Fruit fly (Drosophila melanogaster) whole organism, embryonic: ENCODE data around the gene CG5810.

Experiments used
- Antp ChIP-seq: fragments of 200-800 bp; sonication (Bioruptor generic); optimal IDR thresholded peaks from 3 replicates; lab custom pipeline; 2016; ENCODE audit warnings: missing biosample characterization, missing genetic modification characterization
- Asciz ChIP-seq: fragments of 200-800 bp; sonication (Bioruptor generic); optimal IDR thresholded peaks from 2 replicates; lab custom pipeline; 2017; ENCODE audit warnings: missing biosample characterization, mild to moderate bottlenecking, missing genetic modification characterization, missing genetic modification reagents
- Bteb2 ChIP-seq: fragments of 200-800 bp; sonication (Bioruptor generic); optimal IDR thresholded peaks from 2 replicates; lab custom pipeline; 2016; ENCODE audit warnings: missing biosample characterization, missing genetic modification characterization
- CG10431 ChIP-seq: fragments of 200-800 bp; sonication (Bioruptor generic); optimal IDR thresholded peaks from 3 replicates; lab custom pipeline; 2018; ENCODE audit warnings: missing biosample characterization, mild to moderate bottlenecking, missing genetic modification characterization
- CG11723 ChIP-seq: fragments of 200-800 bp; sonication (Bioruptor generic); optimal IDR thresholded peaks from 2 replicates; lab custom pipeline; 2017; ENCODE audit warnings: missing biosample characterization, mild to moderate bottlenecking, missing genetic modification characterization
- CG12391 ChIP-seq: fragments of 200-800 bp; sonication (Bioruptor generic); optimal IDR thresholded peaks from 3 replicates; lab custom pipeline; 2018; ENCODE audit warnings: missing biosample characterization, mild to moderate bottlenecking, missing genetic modification characterization, moderate library complexity
- CG13775 ChIP-seq: fragments of 200-800 bp; sonication (Bioruptor generic); optimal IDR thresholded peaks from 3 replicates; lab custom pipeline; 2017; ENCODE audit warnings: missing biosample characterization, mild to moderate bottlenecking, missing genetic modification characterization
- CG13894 ChIP-seq: fragments of 200-800 bp; sonication (Bioruptor generic); optimal IDR thresholded peaks from 3 replicates; lab custom pipeline; 2018; ENCODE audit warnings: missing biosample characterization, mild to moderate bottlenecking, missing genetic modification characterization, moderate library complexity
- CG15269 ChIP-seq: fragments of 200-800 bp; sonication (Bioruptor generic); optimal IDR thresholded peaks from 2 replicates; lab custom pipeline; 2018; ENCODE audit warnings: missing biosample characterization, mild to moderate bottlenecking, missing genetic modification characterization, moderate library complexity
- CG15696 ChIP-seq: fragments of 200-800 bp; sonication (Bioruptor generic); optimal IDR thresholded peaks from 2 replicates; lab custom pipeline; 2019; ENCODE audit warnings: missing biosample characterization, mild to moderate bottlenecking, missing genetic modification characterization, moderate library complexity
- CG1603 ChIP-seq: fragments of 200-800 bp; sonication (Bioruptor generic); optimal IDR thresholded peaks from 2 replicates; lab custom pipeline; 2019; ENCODE audit warnings: missing biosample characterization, mild to moderate bottlenecking, missing genetic modification characterization, moderate library complexity
- CG16815 ChIP-seq: fragments of 200-800 bp; sonication (Bioruptor generic); optimal IDR thresholded peaks from 3 replicates; lab custom pipeline; 2017; ENCODE audit warnings: missing biosample characterization, mild to moderate bottlenecking, missing genetic modification characterization
- CG17612 ChIP-seq: fragments of 200-800 bp; sonication (Bioruptor generic); IDR thresholded peaks from 2 replicates; pipeline ENCODE4 v1.3.6; 2022; ENCODE audit warnings: missing biosample characterization, missing genetic modification characterization
- CG17829 ChIP-seq: fragments of 200-800 bp; optimal IDR thresholded peaks from 2 replicates; lab custom pipeline; 2019; ENCODE audit warnings: missing biosample characterization, mild to moderate bottlenecking, missing genetic modification characterization, moderate library complexity
- CG18619 ChIP-seq: fragments of 200-800 bp; sonication (Bioruptor generic); optimal IDR thresholded peaks from 3 replicates; lab custom pipeline; 2017; ENCODE audit warnings: missing biosample characterization, mild to moderate bottlenecking, missing genetic modification characterization
- CG2120 ChIP-seq: fragments of 200-800 bp; sonication (Bioruptor generic); optimal IDR thresholded peaks from 3 replicates; lab custom pipeline; 2016; ENCODE audit warnings: missing biosample characterization, missing genetic modification characterization
- CG2712 ChIP-seq: fragments of 200-800 bp; optimal IDR thresholded peaks from 3 replicates; lab custom pipeline; 2019; ENCODE audit warnings: missing biosample characterization, mild to moderate bottlenecking, missing genetic modification characterization, moderate library complexity
- CG2875 ChIP-seq: fragments of 200-800 bp; sonication (Bioruptor generic); optimal IDR thresholded peaks from 2 replicates; lab custom pipeline; 2017; ENCODE audit warnings: missing biosample characterization, mild to moderate bottlenecking, missing genetic modification characterization, missing genetic modification reagents
- CG30020 ChIP-seq: fragments of 200-800 bp; optimal IDR thresholded peaks from 2 replicates; lab custom pipeline; 2019; ENCODE audit warnings: missing biosample characterization, mild to moderate bottlenecking, missing genetic modification characterization, moderate library complexity
- CG30403 ChIP-seq: fragments of 200-800 bp; sonication (Bioruptor generic); optimal IDR thresholded peaks from 3 replicates; lab custom pipeline; 2016; ENCODE audit warnings: missing biosample characterization, missing genetic modification characterization
- CG34422 ChIP-seq: fragments of 200-800 bp; sonication (Bioruptor generic); IDR thresholded peaks from 3 replicates; pipeline ENCODE4 v1.3.6; 2022; ENCODE audit warnings: missing biosample characterization, missing genetic modification characterization
- CG3726 ChIP-seq: fragments of 200-800 bp; sonication (Bioruptor generic); IDR thresholded peaks from 3 replicates; pipeline ENCODE4, ENCODE4 v1.3.6; 2022; ENCODE audit warnings: missing biosample characterization, missing genetic modification characterization
- CG3838 ChIP-seq: fragments of 200-800 bp; sonication (Bioruptor generic); optimal IDR thresholded peaks from 3 replicates; lab custom pipeline; 2016; ENCODE audit warnings: missing biosample characterization, missing genetic modification characterization
- CG7372 ChIP-seq: fragments of 200-800 bp; sonication (Bioruptor generic); IDR thresholded peaks from 2 replicates; pipeline ENCODE4 v1.3.6; 2022; ENCODE audit warnings: missing biosample characterization, missing genetic modification characterization
- Camta ChIP-seq: fragments of 200-800 bp; sonication (Bioruptor generic); optimal IDR thresholded peaks from 2 replicates; lab custom pipeline; 2016; ENCODE audit warnings: missing biosample characterization, missing genetic modification characterization
- Elba2 ChIP-seq: fragments of 200-800 bp; sonication (Bioruptor generic); optimal IDR thresholded peaks from 3 replicates; lab custom pipeline; 2016; ENCODE audit warnings: missing biosample characterization, missing genetic modification characterization
- Gug ChIP-seq: fragments of 200-800 bp; sonication (Bioruptor generic); IDR thresholded peaks from 4 replicates; pipeline ENCODE4 v1.3.6; 2022; ENCODE audit warnings: missing biosample characterization, missing genetic modification characterization
- Lhr ChIP-seq: fragments of 200-800 bp; sonication (Bioruptor generic); optimal IDR thresholded peaks from 3 replicates; lab custom pipeline; 2017; ENCODE audit warnings: mild to moderate bottlenecking, missing biosample characterization, missing genetic modification reagents, missing genetic modification characterization
- Neu2 ChIP-seq: fragments of 200-800 bp; sonication (Bioruptor generic); optimal IDR thresholded peaks from 3 replicates; lab custom pipeline; 2016; ENCODE audit warnings: missing biosample characterization, missing genetic modification characterization, borderline replicate concordance
- Optix ChIP-seq: fragments of 200-800 bp; sonication (Bioruptor generic); IDR thresholded peaks from 3 replicates; pipeline ENCODE4 v1.3.6; 2022; ENCODE audit warnings: missing biosample characterization, missing genetic modification characterization
- Rfx ChIP-seq: fragments of 200-800 bp; sonication (Bioruptor generic); IDR thresholded peaks from 2 replicates; pipeline ENCODE4 v1.3.6; 2022; ENCODE audit warnings: missing biosample characterization, missing genetic modification characterization
- TFAM ChIP-seq: fragments of 200-800 bp; sonication (Bioruptor generic); optimal IDR thresholded peaks from 2 replicates; lab custom pipeline; 2017; ENCODE audit warnings: missing biosample characterization, missing genetic modification characterization, inconsistent platforms
- Vsx1 ChIP-seq: fragments of 200-800 bp; sonication (Bioruptor generic); optimal IDR thresholded peaks from 2 replicates; lab custom pipeline; 2017; ENCODE audit warnings: missing biosample characterization, mild to moderate bottlenecking, missing genetic modification characterization, missing genetic modification reagents
- ase ChIP-seq: fragments of 200-800 bp; sonication (Bioruptor generic); IDR thresholded peaks from 3 replicates; pipeline ENCODE4 v1.3.6; 2022; ENCODE audit warnings: missing biosample characterization, missing genetic modification characterization
- bab2 ChIP-seq: fragments of 200-800 bp; sonication (Bioruptor generic); optimal IDR thresholded peaks from 2 replicates; lab custom pipeline; 2016; ENCODE audit warnings: missing biosample characterization, missing genetic modification characterization
- corto ChIP-seq: fragments of 200-800 bp; sonication (Bioruptor generic); optimal IDR thresholded peaks from 2 replicates; lab custom pipeline; 2016; ENCODE audit warnings: missing biosample characterization, mild to moderate bottlenecking, missing genetic modification characterization, moderate library complexity
- croc ChIP-seq: fragments of 200-800 bp; sonication (Bioruptor generic); conservative IDR thresholded peaks from 3 replicates; pipeline ENCODE4 v1.3.6; 2022; ENCODE audit warnings: missing biosample characterization, missing genetic modification characterization
- dpn ChIP-seq, 2 experiments: fragments of 200-800 bp; sonication (Bioruptor generic); optimal IDR thresholded peaks; 3 replicates each; lab custom pipeline; 2016; ENCODE audit warnings: missing biosample characterization in 2 of 2, missing genetic modification characterization in 2 of 2
- kni ChIP-seq: fragments of 200-800 bp; sonication (Bioruptor generic); optimal IDR thresholded peaks from 3 replicates; lab custom pipeline; 2017; ENCODE audit warnings: mild to moderate bottlenecking, missing biosample characterization, missing genetic modification reagents, missing genetic modification characterization
- lilli ChIP-seq: fragments of 200-800 bp; sonication (Bioruptor generic); optimal IDR thresholded peaks from 3 replicates; lab custom pipeline; 2016; ENCODE audit warnings: missing biosample characterization, missing genetic modification characterization
- lov ChIP-seq, 2 experiments: fragments of 200-800 bp in 1 of 2; fragments of >200 bp in 1 of 2; sonication (Bioruptor generic) in 1 of 2; IDR thresholded peaks in 1 of 2; optimal IDR thresholded peaks in 1 of 2; 2 replicates in 1 of 2; 3 replicates in 1 of 2; pipeline versions ENCODE4 v1.3.6 to Lab custom; 2017 to 2022; ENCODE audit warnings: missing biosample characterization in 1 of 2, missing genetic modification characterization in 1 of 2
- nerfin-1 ChIP-seq: fragments of 200-800 bp; sonication (Bioruptor generic); optimal IDR thresholded peaks from 3 replicates; lab custom pipeline; 2019; ENCODE audit warnings: missing biosample characterization, mild to moderate bottlenecking, missing genetic modification characterization, moderate library complexity
- nmo ChIP-seq: fragments of 200-800 bp; sonication (Bioruptor generic); optimal IDR thresholded peaks from 2 replicates; lab custom pipeline; 2018; ENCODE audit warnings: missing biosample characterization, mild to moderate bottlenecking, missing genetic modification characterization, moderate library complexity
- phol ChIP-seq: fragments of 200-800 bp; sonication (Bioruptor generic); optimal IDR thresholded peaks from 3 replicates; lab custom pipeline; 2018; ENCODE audit warnings: missing biosample characterization, mild to moderate bottlenecking, missing genetic modification characterization, moderate library complexity
- pzg ChIP-seq: fragments of 200-800 bp; sonication (Bioruptor generic); optimal IDR thresholded peaks from 3 replicates; lab custom pipeline; 2018; ENCODE audit warnings: missing biosample characterization, mild to moderate bottlenecking, missing genetic modification characterization, moderate library complexity
- salm ChIP-seq: fragments of 200-800 bp; sonication (Bioruptor generic); optimal IDR thresholded peaks from 2 replicates; lab custom pipeline; 2018; ENCODE audit warnings: missing biosample characterization, mild to moderate bottlenecking, missing genetic modification characterization
- scrt ChIP-seq: fragments of 200-800 bp; sonication (Bioruptor generic); optimal IDR thresholded peaks from 2 replicates; lab custom pipeline; 2018; ENCODE audit warnings: missing biosample characterization, mild to moderate bottlenecking, missing genetic modification characterization, moderate library complexity
- shn ChIP-seq: fragments of 200-800 bp; sonication (Bioruptor generic); optimal IDR thresholded peaks from 3 replicates; lab custom pipeline; 2016; ENCODE audit warnings: missing biosample characterization, missing genetic modification characterization
- tap ChIP-seq: fragments of 200-800 bp; optimal IDR thresholded peaks from 3 replicates; lab custom pipeline; 2019; ENCODE audit warnings: missing biosample characterization, mild to moderate bottlenecking, missing genetic modification characterization, moderate library complexity
- tin ChIP-seq: fragments of 200-800 bp; sonication (Bioruptor generic); optimal IDR thresholded peaks from 3 replicates; lab custom pipeline; 2016; ENCODE audit warnings: missing biosample characterization, missing genetic modification characterization

The CG5810 gene

DNA sequence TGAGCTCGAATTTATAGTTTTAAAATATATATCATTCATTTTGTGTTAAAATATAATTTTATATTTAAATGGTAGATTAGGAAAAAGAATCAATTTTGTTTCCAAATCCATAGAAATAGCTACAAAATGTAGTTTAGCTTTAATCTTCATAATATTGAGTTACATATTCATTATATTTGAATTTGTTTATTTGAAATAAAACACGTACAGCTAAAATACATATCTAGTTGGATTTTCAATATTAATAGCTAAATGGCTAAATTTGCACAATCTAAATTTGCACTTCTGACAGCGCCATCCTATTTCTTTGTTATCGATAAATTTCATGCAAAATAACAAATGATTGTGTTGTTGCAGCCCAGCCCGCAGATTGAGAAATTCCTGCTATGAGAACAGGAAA is 29.6 kb upstream of the CG5810 start, which contains the start of gene Usp8 (continued):
- peak; percentile 65 for TF ChIP-seq CG30403 (GFP tag; lab: Kevin White, UChicago)
- no peak for TF ChIP-seq CG3838 (GFP tag; lab: Kevin White, UChicago)
- TF ChIP-seq TFAM (GFP tag; lab: Kevin White, UChicago): no peak
- no peak for TF ChIP-seq Lhr (GFP tag; lab: Kevin White, UChicago)
- peak; percentile 8 for TF ChIP-seq CG18619 (GFP tag; lab: Kevin White, UChicago)
- no peak for TF ChIP-seq scrt
- TF ChIP-seq salm (tag; lab: Kevin White, UChicago): no peak
- no peak for TF ChIP-seq CG16815 (GFP tag; lab: Kevin White, UChicago)
- no peak for TF ChIP-seq Antp (GFP tag; lab: Kevin White, UChicago)
- TF ChIP-seq CG13894 (tag; lab: Kevin White, UChicago): no peak
- TF ChIP-seq CG7372 (GFP tag; lab: Robert Waterston, UW): no peak
- TF ChIP-seq nerfin-1 (tag; lab: Kevin White, UChicago): peak; percentile 11
- TF ChIP-seq CG2712 (tag; lab: Kevin White, UChicago): peak; percentile 66
- no peak for TF ChIP-seq Elba2 (GFP tag; lab: Kevin White, UChicago)
- TF ChIP-seq Vsx1 (GFP tag; lab: Kevin White, UChicago): no peak
- no peak for TF ChIP-seq Bteb2 (GFP tag; lab: Kevin White, UChicago)
- no peak for TF ChIP-seq kni (GFP tag; lab: Kevin White, UChicago)
- no peak for TF ChIP-seq CG34422 (GFP tag; lab: Robert Waterston, UW)
- peak; percentile 76 for TF ChIP-seq CG12391 (tag; lab: Kevin White, UChicago)
- peak; percentile 33 for TF ChIP-seq CG2120 (GFP tag; lab: Kevin White, UChicago)
- peak; percentile 18 for TF ChIP-seq lilli (GFP tag; lab: Kevin White, UChicago)
- peak; percentile 23 for TF ChIP-seq CG17829
- TF ChIP-seq Optix (GFP tag; lab: Robert Waterston, UW): no peak
- TF ChIP-seq shn (GFP tag; lab: Kevin White, UChicago): no peak
- TF ChIP-seq phol (tag; lab: Kevin White, UChicago): peak; percentile 68
- peak; percentile 44 for TF ChIP-seq CG1603 (tag; lab: Kevin White, UChicago)
- no peak for TF ChIP-seq corto (GFP tag; lab: Kevin White, UChicago)
- peak; percentile 37 for TF ChIP-seq CG15696 (tag; lab: Kevin White, UChicago)
- no peak for TF ChIP-seq bab2 (GFP tag; lab: Kevin White, UChicago)
- no peak for TF ChIP-seq Asciz (GFP tag; lab: Kevin White, UChicago)
- TF ChIP-seq Neu2 (GFP tag; lab: Kevin White, UChicago): no peak
- no peak for TF ChIP-seq croc (GFP tag; lab: Robert Waterston, UW)
- TF ChIP-seq dpn (GFP tag; optimal IDR thresholded peaks at IDR 0.05; lab: Kevin White, UChicago): peak in 1 of 2 experiments; percentile 22
- TF ChIP-seq nmo: peak; percentile 65
- peak; percentile 24 for TF ChIP-seq pzg (GFP tag; lab: Kevin White, UChicago)
- TF ChIP-seq CG13775 (GFP tag; lab: Kevin White, UChicago): peak; percentile 62
- no peak for TF ChIP-seq CG15269 (tag; lab: Kevin White, UChicago)
- TF ChIP-seq CG17612: no peak
- no peak for TF ChIP-seq CG2875 (GFP tag; lab: Kevin White, UChicago)
- TF ChIP-seq CG10431 (GFP tag; lab: Kevin White, UChicago): no peak
- no peak for TF ChIP-seq tin (GFP tag; lab: Kevin White, UChicago)
- TF ChIP-seq tap (tag; lab: Kevin White, UChicago): no peak
- TF ChIP-seq ase (GFP tag; lab: Robert Waterston, UW): 0 out of 3 replicates have a peak, but pooled peaks have one; percentile 10
- no peak for TF ChIP-seq CG3726 (GFP tag; lab: Robert Waterston, UW)
- peak; percentile 33; the same call in 1 of the 2 replicates for TF ChIP-seq Rfx
- TF ChIP-seq lov (optimal IDR thresholded peaks at IDR 0.05; lab: Kevin White, UChicago): no peak
- no peak for TF ChIP-seq lov (GFP tag; IDR thresholded peaks at IDR 0.05; lab: Robert Waterston, UW)
- TF ChIP-seq Gug: no peak
- no peak for TF ChIP-seq Camta
- peak; percentile 64 for TF ChIP-seq CG30020 (tag; lab: Kevin White, UChicago)
- no peak for TF ChIP-seq CG11723
